Fruit fly (Drosophila melanogaster): Measurements from ENCODE around the gene Pvf3.

- TF ChIP-seq eg (GFP tag; IDR thresholded peaks at IDR 0.05) (no peak), Eip75B (GFP tag; optimal IDR thresholded peaks at IDR 0.05) (no peak), CG8632 (GFP tag; optimal IDR thresholded peaks at IDR 0.05) (no peak), CG7368 (GFP tag; optimal IDR thresholded peaks at IDR 0.05) (no peak), CG1621 (tag; optimal IDR thresholded peaks at IDR 0.05) (no peak), CG32006 (GFP tag; optimal IDR thresholded peaks at IDR 0.05) (no peak), CG3919 (GFP tag; optimal IDR thresholded peaks at IDR 0.05) (no peak)
These were observed 11.5 kb upstream of the Pvf3 start for dm6 chr2L:7169003-7169402.
